Worm (Caenorhabditis elegans) whole organism, midembryonic: Measurements from ENCODE around the gene F28H7.3.

Experiments
- T22C8.4 ChIP-seq: fragments of 200-800 bp; sonication (Bioruptor generic); IDR thresholded peaks from 2 replicates; pipeline ENCODE4 v1.3.6; 2022; ENCODE audit warnings: missing genetic modification characterization, missing compliant biosample characterization
- cog-1 ChIP-seq: sonication (generic microtip); optimal IDR thresholded peaks from 2 replicates; lab custom pipeline; 2016; ENCODE audit warnings: missing genetic modification characterization, missing compliant biosample characterization
- flt-1 ChIP-seq: fragments of 200-800 bp; sonication (Bioruptor generic); IDR thresholded peaks from 2 replicates; pipeline ENCODE4 v1.3.6; 2022; ENCODE audit warnings: missing genetic modification characterization, missing compliant biosample characterization
- klf-2 ChIP-seq: fragments of 200-800 bp; sonication (Bioruptor generic); conservative IDR thresholded peaks from 2 replicates; pipeline ENCODE4 v1.3.6; 2022; ENCODE audit warnings: missing genetic modification reagents, missing genetic modification characterization, missing compliant biosample characterization
- med-1 ChIP-seq: sonication (generic microtip); optimal IDR thresholded peaks from 2 replicates; lab custom pipeline; 2017; ENCODE audit warnings: missing genetic modification characterization, mild to moderate bottlenecking, missing compliant biosample characterization, antibody characterized with exemption, missing genetic modification reagents; ENCODE audit not compliant: insufficient read depth
- ref-1 ChIP-seq: fragments of 200-800 bp; sonication (Bioruptor generic); conservative IDR thresholded peaks from 2 replicates; pipeline ENCODE4 v1.3.6; 2022; ENCODE audit warnings: missing genetic modification reagents, missing genetic modification characterization, missing compliant biosample characterization
- tab-1 ChIP-seq: fragments of 200-800 bp; sonication (Bioruptor generic); IDR thresholded peaks from 2 replicates; pipeline ENCODE4 v1.3.6; 2022; ENCODE audit warnings: missing genetic modification characterization, missing compliant biosample characterization
- ztf-23 ChIP-seq: fragments of 200-800 bp; sonication (Bioruptor generic); IDR thresholded peaks from 2 replicates; pipeline ENCODE4 v1.3.6; 2022; ENCODE audit warnings: missing genetic modification reagents, missing genetic modification characterization, missing compliant biosample characterization
- ztf-29 ChIP-seq: fragments of 200-800 bp; sonication (Bioruptor generic); IDR thresholded peaks from 2 replicates; pipeline ENCODE4 v1.3.6; 2022; ENCODE audit warnings: missing genetic modification reagents, missing genetic modification characterization, missing compliant biosample characterization

The F28H7.3 gene

ce11 chrV:10711004-10711403, 39.6 kb downstream of the F28H7.3 start:
- TF ChIP-seq ref-1 (no peak), cog-1 (no peak), med-1 (no peak), ztf-29 (GFP tag; lab: Robert Waterston, UW) (no peak), T22C8.4 (GFP tag; lab: Robert Waterston, UW) (no peak), ztf-23 (GFP tag; lab: Robert Waterston, UW) (no peak), klf-2 (GFP tag; lab: Robert Waterston, UW) (no peak), tab-1 (no peak), flt-1 (GFP tag; lab: Robert Waterston, UW) (no peak)

ce11 chrV:10709385-10709784, 41.2 kb downstream of the F28H7.3 start:
- no peak for TF ChIP-seq ref-1
- TF ChIP-seq tab-1, result no peak
- no peak for TF ChIP-seq ztf-23 (GFP tag; lab: Robert Waterston, UW)
- no peak for TF ChIP-seq cog-1
- TF ChIP-seq klf-2 (GFP tag; lab: Robert Waterston, UW), result no peak
- no peak for TF ChIP-seq ztf-29 (GFP tag; lab: Robert Waterston, UW)
- no peak for TF ChIP-seq med-1
- TF ChIP-seq T22C8.4 (GFP tag; lab: Robert Waterston, UW), result no peak
- TF ChIP-seq flt-1 (GFP tag; lab: Robert Waterston, UW), result no peak

- no peak for TF ChIP-seq med-1
- TF ChIP-seq T22C8.4 (GFP tag; lab: Robert Waterston, UW), result no peak
- TF ChIP-seq flt-1 (GFP tag; lab: Robert Waterston, UW), result no peak
- TF ChIP-seq tab-1, result no peak
- no peak for TF ChIP-seq ref-1
- TF ChIP-seq klf-2 (GFP tag; lab: Robert Waterston, UW), result no peak
- no peak for TF ChIP-seq ztf-23 (GFP tag; lab: Robert Waterston, UW)
- no peak for TF ChIP-seq cog-1
- TF ChIP-seq ztf-29 (GFP tag; lab: Robert Waterston, UW), result no peak
These were observed 42.2 kb downstream of the F28H7.3 start for ce11 chrV:10708346-10708745.

- TF ChIP-seq ref-1, result no peak
- TF ChIP-seq flt-1 (GFP tag; lab: Robert Waterston, UW), result no peak
- no peak for TF ChIP-seq klf-2 (GFP tag; lab: Robert Waterston, UW)
- no peak for TF ChIP-seq tab-1
- no peak for TF ChIP-seq med-1
- no peak for TF ChIP-seq cog-1
- TF ChIP-seq ztf-29 (GFP tag; lab: Robert Waterston, UW), result no peak
These were observed 47.7 kb downstream of the F28H7.3 start for ce11 chrV:10702910-10703309.

ce11 chrV:10702249-10702648, 48.3 kb downstream of the F28H7.3 start, which contains the start of gene pph-1:
TSS of gene pph-1 (plus strand) at chrV:10702549.
- TF ChIP-seq ztf-29 (GFP tag; lab: Robert Waterston, UW), result no peak
- no peak for TF ChIP-seq klf-2 (GFP tag; lab: Robert Waterston, UW)
- TF ChIP-seq ref-1, result no peak
- TF ChIP-seq cog-1, result no peak
- TF ChIP-seq med-1, result no peak
- TF ChIP-seq flt-1 (GFP tag; lab: Robert Waterston, UW), result no peak
- TF ChIP-seq tab-1, result no peak
- TF ChIP-seq ztf-23 (GFP tag; lab: Robert Waterston, UW), result no peak
- no peak for TF ChIP-seq T22C8.4 (GFP tag; lab: Robert Waterston, UW)
